Fruit fly (Drosophila melanogaster): Measurements from ENCODE around the gene brk.

Gene brk

dm6 chrX:7336962-7337844 is 29.5 kb downstream of the brk start, which contains the start of gene CBP (continued):
- TF ChIP-seq CG18011 (GFP tag; optimal IDR thresholded peaks at IDR 0.05) (peak; percentile 85), slbo (GFP tag; IDR thresholded peaks at IDR 0.05) (peak; percentile 91), CG16815 (GFP tag; optimal IDR thresholded peaks at IDR 0.05) (peak; percentile 97), NfI (GFP tag; optimal IDR thresholded peaks at IDR 0.05) (peak; percentile 97), Aef1 (GFP tag; IDR thresholded peaks at IDR 0.05) (peak; percentile 92), amos (GFP tag; IDR thresholded peaks at IDR 0.05; ENCODE audit: partially characterized antibody) (no peak), Lhr (GFP tag; optimal IDR thresholded peaks at IDR 0.05) (peak; percentile 97), oc (tag; optimal IDR thresholded peaks at IDR 0.05) (peak; percentile 98), C15 (GFP tag; IDR thresholded peaks at IDR 0.05) (peak; percentile 81; the same call in 2 of the 3 replicates), Stat92E (GFP tag; optimal IDR thresholded peaks at IDR 0.05) (peak in 1 of 3 experiments; percentile 96), unpg (GFP tag; optimal IDR thresholded peaks at IDR 0.05) (peak; percentile 99), CG11695 (GFP tag; IDR thresholded peaks at IDR 0.05) (peak; percentile 96), CG2129 (GFP tag; IDR thresholded peaks at IDR 0.05; ENCODE audit: partially characterized antibody) (no peak), CG6854 (GFP tag; optimal IDR thresholded peaks at IDR 0.05) (peak; percentile 96), zf30C (GFP tag; optimal IDR thresholded peaks at IDR 0.05) (no peak), pfk (GFP tag; optimal IDR thresholded peaks at IDR 0.05) (peak; percentile 60), wor (GFP tag; IDR thresholded peaks at IDR 0.05) (peak; percentile 95), CG17385 (GFP tag; optimal IDR thresholded peaks at IDR 0.05) (peak; percentile 97), D19A (tag; optimal IDR thresholded peaks at IDR 0.05) (peak; percentile 97), E2f2 (GFP tag; IDR thresholded peaks at IDR 0.05) (peak; percentile 81), CG17359 (tag; optimal IDR thresholded peaks at IDR 0.05) (peak; percentile 99), trem (tag; optimal IDR thresholded peaks at IDR 0.05) (peak; percentile 97), Atf-2 (GFP tag; optimal IDR thresholded peaks at IDR 0.05) (peak; percentile 97), Nf-YB (GFP tag; optimal IDR thresholded peaks at IDR 0.05) (peak; percentile 90), run (tag; optimal IDR thresholded peaks at IDR 0.05) (peak; percentile 97), dimm (GFP tag; IDR thresholded peaks at IDR 0.05) (peak; percentile 82), tin (GFP tag; optimal IDR thresholded peaks at IDR 0.05) (peak; percentile 98), ash1 (GFP tag; optimal IDR thresholded peaks at IDR 0.05) (peak; percentile 71), Poxn (GFP tag; IDR thresholded peaks at IDR 0.05) (peak; percentile 67), Dad (GFP tag; optimal IDR thresholded peaks at IDR 0.05) (peak; percentile 95), Nf-YA (GFP tag; IDR thresholded peaks at IDR 0.05) (peak; percentile 90), Pdp1 (GFP tag; optimal IDR thresholded peaks at IDR 0.05) (peak; percentile 97 to 98), CG2199 (GFP tag; IDR thresholded peaks at IDR 0.05) (peak; percentile 96), toy (GFP tag; IDR thresholded peaks at IDR 0.05) (peak; percentile 80), Sox102F (GFP tag; optimal IDR thresholded peaks at IDR 0.05) (peak; percentile 98), Sox100B (GFP tag; optimal IDR thresholded peaks at IDR 0.05) (peak; percentile 98), CG12071 (GFP tag; optimal IDR thresholded peaks at IDR 0.05) (peak; percentile 98), hth (optimal IDR thresholded peaks at IDR 0.05) (no peak), dpn (GFP tag; optimal IDR thresholded peaks at IDR 0.05) (peak; percentile 97 to 98), Blimp-1 (GFP tag; optimal IDR thresholded peaks at IDR 0.05) (peak; percentile 97), Sry-β (GFP tag; optimal IDR thresholded peaks at IDR 0.05) (peak; percentile 79), CG17612 (GFP tag; IDR thresholded peaks at IDR 0.05) (peak; percentile 86), jing (GFP tag; optimal IDR thresholded peaks at IDR 0.05) (peak; percentile 97), CG9215 (GFP tag; IDR thresholded peaks at IDR 0.05) (peak; percentile 84), sna (GFP tag; IDR thresholded peaks at IDR 0.05; ENCODE audit: partially characterized antibody) (no peak), slou (GFP tag; optimal IDR thresholded peaks at IDR 0.05) (peak; percentile 92), CG10959 (GFP tag; IDR thresholded peaks at IDR 0.05) (peak; percentile 96), CG11093 (GFP tag; IDR thresholded peaks at IDR 0.05) (peak; percentile 89)
